Fruit fly (Drosophila melanogaster) Kc167 (cell line): Measurements from ENCODE around the gene Mst87F.

Experiments used
- h ChIP-seq: fragments of >200 bp; optimal IDR thresholded peaks from 3 replicates; lab custom pipeline; 2018; ENCODE audit warnings: missing external identifiers
- ttk ChIP-seq: sonication (Bioruptor generic); optimal IDR thresholded peaks from 2 replicates; lab custom pipeline; 2017; ENCODE audit warnings: missing external identifiers

dm6 chr3R:13800430-13800848 is 27.4 kb downstream of the Mst87F start:
- TF ChIP-seq ttk (lab: Kevin White, UChicago) (no peak), h (no peak)
